Worm (Caenorhabditis elegans) whole organism, L3 larva: ENCODE data around the gene egl-46.

ENCODE experiments used
- ZK546.5 ChIP-seq: sonication (generic microtip); optimal IDR thresholded peaks from 2 replicates; lab custom pipeline; 2017; ENCODE audit warnings: missing biosample characterization, missing genetic modification characterization
- aly-2 ChIP-seq: fragments of 150-350 bp; optimal IDR thresholded peaks from 2 replicates; lab custom pipeline; 2014; ENCODE audit warnings: missing biosample characterization, missing genetic modification characterization
- daf-12 ChIP-seq: fragments of 150-350 bp; optimal IDR thresholded peaks from 2 replicates; lab custom pipeline; 2014; ENCODE audit warnings: missing biosample characterization, missing genetic modification reagents, missing genetic modification characterization
- elt-3 ChIP-seq, 3 experiments: fragments of 150-350 bp in 1 of 3; sonication (generic microtip) in 2 of 3; optimal IDR thresholded peaks; 2 replicates in 2 of 3; 4 replicates in 1 of 3; lab custom pipeline; 2014 to 2017; ENCODE audit warnings: missing biosample characterization in 3 of 3, missing genetic modification characterization in 3 of 3
- nfya-1 ChIP-seq: sonication (generic microtip); optimal IDR thresholded peaks from 2 replicates; lab custom pipeline; 2017; ENCODE audit warnings: missing genetic modification characterization, mild to moderate bottlenecking, missing compliant biosample characterization, antibody characterized with exemption, moderate library complexity; ENCODE audit not compliant: insufficient read depth
- nhr-28 ChIP-seq: fragments of 150-350 bp; optimal IDR thresholded peaks from 2 replicates; lab custom pipeline; 2014; ENCODE audit warnings: missing biosample characterization, missing genetic modification characterization
- nhr-77 ChIP-seq: fragments of 150-350 bp; optimal IDR thresholded peaks from 2 replicates; lab custom pipeline; 2014; ENCODE audit warnings: missing biosample characterization, missing genetic modification characterization
- pqm-1 ChIP-seq: fragments of 150-350 bp; optimal IDR thresholded peaks from 2 replicates; lab custom pipeline; 2017; ENCODE audit warnings: missing biosample characterization, missing genetic modification characterization, inconsistent platforms
- skn-1 ChIP-seq: fragments of 150-350 bp; optimal IDR thresholded peaks from 2 replicates; lab custom pipeline; 2014; ENCODE audit warnings: missing biosample characterization, missing genetic modification characterization

- TF ChIP-seq elt-3 (tag; optimal IDR thresholded peaks at IDR 0.05; lab: Kevin White, UChicago) (no peak), aly-2 (no peak), pqm-1 (no peak), daf-12 (tag; lab: Kevin White, UChicago) (no peak), ZK546.5 (tag; lab: Kevin White, UChicago) (no peak), nhr-77 (tag; lab: Kevin White, UChicago) (no peak), nhr-28 (tag; lab: Kevin White, UChicago) (no peak), skn-1 (tag; lab: Kevin White, UChicago) (no peak), nfya-1 (no peak)
These were observed 18.9 kb downstream of the egl-46 start for ce11 chrV:6662505-6662904.
